Fruit fly (Drosophila melanogaster): ENCODE measurements around the gene Tk.

DNA sequence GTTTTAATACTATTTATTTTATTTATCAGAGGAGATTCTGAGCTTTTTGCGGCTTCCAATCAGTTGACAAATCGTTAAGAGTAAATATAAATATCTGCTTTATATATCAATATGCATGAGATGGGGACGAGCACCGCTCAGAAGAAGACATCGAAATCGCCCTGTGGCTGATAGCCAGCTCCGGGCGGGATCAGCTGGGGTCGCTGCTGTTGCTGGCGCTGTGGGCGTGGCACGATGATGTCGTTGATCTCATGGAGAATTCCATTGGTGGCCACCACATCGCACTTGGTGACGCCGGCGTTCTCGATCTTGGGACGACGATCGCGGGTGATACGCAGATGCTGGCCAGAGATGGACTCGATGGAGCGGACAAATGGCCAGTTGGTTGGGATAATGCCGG lies 20.4 kb downstream of the Tk start:
- no peak for TF ChIP-seq CG17568 (GFP tag; optimal IDR thresholded peaks at IDR 0.05)
- no peak for TF ChIP-seq CoRest (tag; optimal IDR thresholded peaks at IDR 0.05)
- no peak for TF ChIP-seq CG6791 (GFP tag; IDR thresholded peaks at IDR 0.05; ENCODE audit: partially characterized antibody)
- TF ChIP-seq sug (tag; optimal IDR thresholded peaks at IDR 0.05) = no peak
- no peak for TF ChIP-seq org-1 (GFP tag; optimal IDR thresholded peaks at IDR 0.05)
- TF ChIP-seq CHES-1-like (GFP tag; optimal IDR thresholded peaks at IDR 0.05) = no peak
- TF ChIP-seq CG15073 (GFP tag; optimal IDR thresholded peaks at IDR 0.05) = no peak
- TF ChIP-seq Dfd (GFP tag; optimal IDR thresholded peaks at IDR 0.05) = no peak
- TF ChIP-seq cad (GFP tag; optimal IDR thresholded peaks at IDR 0.05) = no peak
- no peak for TF ChIP-seq CG43689 (GFP tag; IDR thresholded peaks at IDR 0.05)
- TF ChIP-seq cas (GFP tag; IDR thresholded peaks at IDR 0.05) = no peak
